Worm (Caenorhabditis elegans) whole organism, young adult: ENCODE measurements around the gene rfs-1.

ENCODE experiments used
- B0035.1 ChIP-seq: sonication (generic microtip); optimal IDR thresholded peaks from 2 replicates; lab custom pipeline; 2016; ENCODE audit warnings: missing genetic modification characterization, mild to moderate bottlenecking, missing compliant biosample characterization, missing genotype, missing genetic modification reagents
- D2030.7 ChIP-seq: fragments of 200-800 bp; sonication (Bioruptor generic); IDR thresholded peaks from 2 replicates; pipeline ENCODE4 v1.3.6; 2022; ENCODE audit warnings: missing genetic modification reagents, missing genetic modification characterization, missing compliant biosample characterization
- F22D6.2 ChIP-seq: sonication (generic microtip); optimal IDR thresholded peaks from 2 replicates; lab custom pipeline; 2016; ENCODE audit warnings: mild to moderate bottlenecking, missing genetic modification characterization, missing compliant biosample characterization
- F57C9.4 ChIP-seq: sonication (generic microtip); optimal IDR thresholded peaks from 2 replicates; lab custom pipeline; 2017; ENCODE audit warnings: mild to moderate bottlenecking, missing genetic modification characterization, missing compliant biosample characterization
- K12H6.12 ChIP-seq: fragments of 200-800 bp; sonication (Bioruptor generic); optimal IDR thresholded peaks from 2 replicates; lab custom pipeline; 2018; ENCODE audit warnings: mild to moderate bottlenecking, missing genetic modification characterization, missing compliant biosample characterization
- T07F8.4 ChIP-seq: sonication (generic microtip); optimal IDR thresholded peaks from 2 replicates; lab custom pipeline; 2016; ENCODE audit warnings: mild to moderate bottlenecking, missing genetic modification characterization, moderate library complexity, missing compliant biosample characterization
- T26A5.8 ChIP-seq: sonication (generic microtip); optimal IDR thresholded peaks from 2 replicates; lab custom pipeline; 2016; ENCODE audit warnings: missing genetic modification characterization, missing compliant biosample characterization
- Y56A3A.18 ChIP-seq: fragments of 200-800 bp; sonication (Bioruptor generic); IDR thresholded peaks from 2 replicates; pipeline ENCODE4 v1.3.6; 2022; ENCODE audit warnings: missing genetic modification reagents, missing genetic modification characterization, missing compliant biosample characterization
- Y95B8A.8 ChIP-seq: fragments of 200-800 bp; sonication (Bioruptor generic); IDR thresholded peaks from 2 replicates; pipeline ENCODE4 v1.3.6; 2022; ENCODE audit warnings: missing genetic modification reagents, missing genetic modification characterization, missing compliant biosample characterization
- akir-1 ChIP-seq: fragments of 200-800 bp; sonication (Bioruptor generic); optimal IDR thresholded peaks from 2 replicates; lab custom pipeline; 2018; ENCODE audit warnings: mild to moderate bottlenecking, missing genetic modification characterization, moderate library complexity, missing compliant biosample characterization
- attf-5 ChIP-seq: fragments of 200-800 bp; sonication (Bioruptor generic); optimal IDR thresholded peaks from 2 replicates; lab custom pipeline; 2018; ENCODE audit warnings: mild to moderate bottlenecking, missing genetic modification characterization, missing compliant biosample characterization
- attf-6 ChIP-seq: fragments of 200-800 bp; sonication (Bioruptor generic); IDR thresholded peaks from 2 replicates; pipeline ENCODE4 v1.3.6; 2022; ENCODE audit warnings: missing genetic modification reagents, missing genetic modification characterization, missing compliant biosample characterization
- bed-1 ChIP-seq: fragments of 200-800 bp; sonication (Bioruptor generic); IDR thresholded peaks from 2 replicates; pipeline ENCODE4 v1.3.6; 2022; ENCODE audit warnings: missing genetic modification reagents, missing genetic modification characterization, missing compliant biosample characterization
- cebp-1 ChIP-seq, 2 experiments: fragments of 200-800 bp in 1 of 2; sonication (Bioruptor generic) in 1 of 2; sonication (generic microtip) in 1 of 2; IDR thresholded peaks in 1 of 2; optimal IDR thresholded peaks in 1 of 2; 2 replicates each; pipeline versions ENCODE4 v1.3.6 to Lab custom; 2017 to 2022; ENCODE audit warnings: missing compliant biosample characterization in 2 of 2, missing genetic modification characterization in 2 of 2, mild to moderate bottlenecking in 1 of 2, missing genetic modification reagents in 1 of 2, moderate library complexity in 1 of 2
- ceh-40 ChIP-seq: fragments of 200-800 bp; sonication (Bioruptor generic); IDR thresholded peaks from 2 replicates; pipeline ENCODE4 v1.3.6; 2022; ENCODE audit warnings: missing genetic modification characterization, missing compliant biosample characterization
- chd-7 ChIP-seq: sonication (generic microtip); optimal IDR thresholded peaks from 2 replicates; lab custom pipeline; 2016; ENCODE audit warnings: mild to moderate bottlenecking, missing genetic modification characterization, moderate library complexity, missing compliant biosample characterization
- die-1 ChIP-seq: sonication (generic microtip); optimal IDR thresholded peaks from 2 replicates; lab custom pipeline; 2016; ENCODE audit warnings: missing genotype, mild to moderate bottlenecking, missing genetic modification characterization, missing compliant biosample characterization
- dpl-1 ChIP-seq: fragments of 150-350 bp; optimal IDR thresholded peaks from 2 replicates; lab custom pipeline; 2014; ENCODE audit warnings: missing biosample characterization, missing genetic modification reagents, missing genetic modification characterization
- egl-44 ChIP-seq: fragments of 200-800 bp; sonication (Bioruptor generic); IDR thresholded peaks from 2 replicates; pipeline ENCODE4 v1.3.6; 2022; ENCODE audit warnings: missing genetic modification reagents, missing genetic modification characterization, missing compliant biosample characterization
- nhr-179 ChIP-seq: sonication (generic microtip); optimal IDR thresholded peaks from 2 replicates; lab custom pipeline; 2016; ENCODE audit warnings: mild to moderate bottlenecking, missing genetic modification characterization, missing compliant biosample characterization
- rcor-1 ChIP-seq: fragments of 200-800 bp; sonication (Bioruptor generic); IDR thresholded peaks from 2 replicates; pipeline ENCODE4 v1.3.6; 2022; ENCODE audit warnings: missing genetic modification reagents, missing genetic modification characterization, missing compliant biosample characterization
- snpc-1.1 ChIP-seq: sonication (generic microtip); optimal IDR thresholded peaks from 2 replicates; lab custom pipeline; 2017; ENCODE audit warnings: missing genetic modification characterization, mild to moderate bottlenecking, missing compliant biosample characterization, antibody characterized with exemption, moderate library complexity, missing genotype, missing genetic modification reagents; ENCODE audit not compliant: insufficient read depth
- snpc-3.4 ChIP-seq: sonication (generic microtip); optimal IDR thresholded peaks from 2 replicates; lab custom pipeline; 2017; ENCODE audit warnings: missing genetic modification characterization, mild to moderate bottlenecking, missing compliant biosample characterization, antibody characterized with exemption, moderate library complexity, missing genotype, missing genetic modification reagents
- tbx-9 ChIP-seq: sonication (generic microtip); optimal IDR thresholded peaks from 2 replicates; lab custom pipeline; 2016; ENCODE audit warnings: borderline replicate concordance, missing genetic modification characterization, inconsistent platforms, missing compliant biosample characterization
- tlf-1 ChIP-seq: fragments of 200-800 bp; sonication (Bioruptor generic); optimal IDR thresholded peaks from 2 replicates; lab custom pipeline; 2018; ENCODE audit warnings: mild to moderate bottlenecking, missing genetic modification characterization, missing compliant biosample characterization
- zim-3 ChIP-seq: sonication (generic microtip); optimal IDR thresholded peaks from 2 replicates; lab custom pipeline; 2017; ENCODE audit warnings: mild to moderate bottlenecking, missing genetic modification characterization, moderate library complexity, missing compliant biosample characterization
- ztf-18 ChIP-seq: sonication (generic microtip); optimal IDR thresholded peaks from 2 replicates; lab custom pipeline; 2016; ENCODE audit warnings: missing genotype, mild to moderate bottlenecking, missing genetic modification characterization, missing compliant biosample characterization
- ztf-28 ChIP-seq: fragments of 200-800 bp; sonication (Bioruptor generic); IDR thresholded peaks from 2 replicates; pipeline ENCODE4 v1.3.6; 2022; ENCODE audit warnings: missing genetic modification reagents, missing genetic modification characterization, missing compliant biosample characterization

Gene rfs-1

ce11 chrIII:8271676-8272225, 45.5 kb downstream of the rfs-1 start, which contains the start of the genes mps-4 and F09G8.10:
Gene mps-4 (minus strand): TSS chrIII:8271776.
Gene F09G8.10 (minus strand): TSS chrIII:8272175.
- TF ChIP-seq zim-3 (no peak), ztf-18 (no peak), attf-5 (no peak), rcor-1 (GFP tag; lab: Robert Waterston, UW) (no peak), T07F8.4 (tag; lab: Kevin White, UChicago) (no peak), D2030.7 (GFP tag; lab: Robert Waterston, UW) (no peak), F22D6.2 (no peak), cebp-1 (GFP tag; IDR thresholded peaks at IDR 0.05; lab: Robert Waterston, UW) (no peak), cebp-1 (tag; optimal IDR thresholded peaks at IDR 0.05; lab: Kevin White, UChicago) (no peak), egl-44 (GFP tag; lab: Robert Waterston, UW) (no peak), T26A5.8 (no peak), attf-6 (GFP tag; lab: Robert Waterston, UW) (no peak)

DNA sequence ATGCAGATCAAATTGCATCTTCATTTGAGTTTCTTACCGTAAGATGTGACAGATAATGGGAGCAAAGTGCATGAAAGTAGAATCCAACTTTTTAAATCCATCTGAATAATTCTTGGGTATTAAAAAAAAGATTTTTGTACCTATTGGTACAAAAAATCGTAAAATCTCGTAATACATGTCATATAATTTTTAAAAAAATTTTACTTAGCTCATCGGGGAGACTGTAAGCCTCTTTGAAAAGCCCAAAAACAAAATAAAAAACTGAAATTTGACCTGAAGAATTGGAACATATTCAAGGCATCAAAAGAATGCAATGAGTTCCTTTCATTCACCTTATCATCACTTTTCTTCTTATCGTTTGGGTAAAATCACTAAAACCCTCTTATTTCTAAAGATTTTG, 49.6 kb downstream of the rfs-1 start, which contains the start of gene clec-160:
Gene clec-160, minus strand, starts transcription at position 101 of the 400 bp plus-strand sequence.
- TF ChIP-seq Y95B8A.8 (GFP tag; lab: Robert Waterston, UW) (no peak), die-1 (tag; lab: Kevin White, UChicago) (no peak), T07F8.4 (tag; lab: Kevin White, UChicago) (no peak), bed-1 (GFP tag; lab: Robert Waterston, UW) (no peak)
- TF ChIP-seq, all 124 proteins: peak for 0

DNA sequence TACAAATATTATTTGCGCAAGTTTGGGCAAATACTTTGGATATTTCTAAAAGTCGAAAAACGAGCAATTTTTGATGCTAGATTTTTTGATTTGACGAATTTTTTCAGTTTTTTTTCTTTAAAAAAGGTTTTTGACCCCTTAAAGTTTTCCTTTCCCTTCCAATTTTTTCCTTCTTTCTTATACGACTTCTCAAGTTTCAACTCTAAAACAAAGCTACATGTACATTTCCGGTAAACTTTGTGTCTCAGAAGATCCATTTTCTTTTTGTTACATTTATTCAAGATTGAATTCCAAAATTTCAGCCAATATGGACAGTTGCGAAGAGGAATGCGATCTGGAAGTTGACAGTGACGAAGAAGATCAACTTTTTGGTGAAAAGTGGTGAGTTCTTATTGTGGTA, 52.5 kb downstream of the rfs-1 start, which contains the start of gene mig-10:
Gene mig-10, plus strand, starts transcription at position 301 of the 400 bp plus-strand sequence.
- no peak for TF ChIP-seq F22D6.2
- TF ChIP-seq ztf-28 (GFP tag; lab: Robert Waterston, UW): no peak
- TF ChIP-seq tbx-9 (tag; lab: Kevin White, UChicago): no peak
- TF ChIP-seq B0035.1 (tag; lab: Kevin White, UChicago): no peak
- TF ChIP-seq attf-6 (GFP tag; lab: Robert Waterston, UW): no peak
- no peak for TF ChIP-seq dpl-1 (GFP tag; lab: Kevin White, UChicago)
- TF ChIP-seq snpc-1.1 (tag; lab: Kevin White, UChicago): no peak
- TF ChIP-seq chd-7 (tag; lab: Kevin White, UChicago): no peak
- no peak for TF ChIP-seq attf-5
- TF ChIP-seq K12H6.12 (tag; lab: Kevin White, UChicago): no peak
- no peak for TF ChIP-seq tlf-1 (GFP tag; lab: Kevin White, UChicago)
- TF ChIP-seq akir-1 (GFP tag; lab: Kevin White, UChicago): no peak
- TF ChIP-seq nhr-179 (tag; lab: Kevin White, UChicago): no peak

- TF ChIP-seq snpc-3.4 (tag; lab: Kevin White, UChicago) (no peak), B0035.1 (tag; lab: Kevin White, UChicago) (no peak), F57C9.4 (no peak), Y56A3A.18 (GFP tag; lab: Robert Waterston, UW) (no peak), ceh-40 (no peak)
- TF ChIP-seq, all 124 proteins: peak for 0
These were observed 53.3 kb downstream of the rfs-1 start for ce11 chrIII:8279567-8279966.
